Fruit fly (Drosophila melanogaster): ENCODE measurements around the gene CG34250.

CG34250 gene

DNA sequence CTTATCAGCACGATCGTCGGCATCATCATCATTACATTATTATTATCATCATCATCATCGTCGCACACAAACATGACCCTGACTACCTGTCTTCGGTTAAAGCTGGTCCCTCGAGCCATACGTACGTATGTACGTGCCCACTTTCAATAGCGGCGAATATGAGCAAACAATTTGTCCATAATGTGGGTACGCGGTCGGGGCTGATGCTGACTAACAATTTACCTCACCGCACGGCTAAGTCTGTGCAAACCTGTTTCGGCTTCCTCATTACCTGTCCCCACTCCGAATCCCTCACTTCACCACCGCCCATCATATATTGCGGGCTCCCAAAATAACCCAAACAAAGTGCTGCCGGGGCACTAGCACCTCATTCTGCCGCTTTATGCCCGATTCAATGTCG is 45.6 kb upstream of the CG34250 start (continued):
- TF ChIP-seq CG15601 (tag; optimal IDR thresholded peaks at IDR 0.05) (no peak), slou (GFP tag; optimal IDR thresholded peaks at IDR 0.05) (no peak), maf-S (GFP tag; optimal IDR thresholded peaks at IDR 0.05) (no peak), Kr (GFP tag; optimal IDR thresholded peaks at IDR 0.05) (no peak), CG6813 (GFP tag; optimal IDR thresholded peaks at IDR 0.05) (no peak), gsb (GFP tag; IDR thresholded peaks at IDR 0.05) (no peak), CG14441 (GFP tag; IDR thresholded peaks at IDR 0.05) (no peak), Xbp1 (GFP tag; optimal IDR thresholded peaks at IDR 0.05) (no peak), HHEX (GFP tag; optimal IDR thresholded peaks at IDR 0.05) (no peak), H2.0 (GFP tag; IDR thresholded peaks at IDR 0.05) (no peak), CG4730 (GFP tag; IDR thresholded peaks at IDR 0.05) (no peak), chinmo (GFP tag; IDR thresholded peaks at IDR 0.05; ENCODE audit: partially characterized antibody) (peak; percentile 87; the same call in 3 of the 4 replicates), Mad (GFP tag; optimal IDR thresholded peaks at IDR 0.05) (no peak), MTF-1 (GFP tag; optimal IDR thresholded peaks at IDR 0.05; ENCODE audit: borderline replicate concordance) (no peak), CG33213 (GFP tag; optimal IDR thresholded peaks at IDR 0.05) (no peak), unc-4 (GFP tag; IDR thresholded peaks at IDR 0.05; ENCODE audit: partially characterized antibody) (no peak), ken (GFP tag; IDR thresholded peaks at IDR 0.05) (no peak), E2f1 (GFP tag; IDR thresholded peaks at IDR 0.05) (no peak), wdn (GFP tag; IDR thresholded peaks at IDR 0.05) (no peak), CG9215 (GFP tag; IDR thresholded peaks at IDR 0.05) (no peak), HmgD (GFP tag; optimal IDR thresholded peaks at IDR 0.05) (no peak), CG9817 (tag; optimal IDR thresholded peaks at IDR 0.05) (no peak), CG4424 (GFP tag; optimal IDR thresholded peaks at IDR 0.05) (no peak), BtbVII (GFP tag; optimal IDR thresholded peaks at IDR 0.05) (peak; percentile 8), B-H1 (GFP tag; IDR thresholded peaks at IDR 0.05) (no peak), Eip74EF (GFP tag; optimal IDR thresholded peaks at IDR 0.05) (peak in 1 of 2 experiments; percentile 43), CG8290 (GFP tag; optimal IDR thresholded peaks at IDR 0.05) (no peak), CG8290 (tag; optimal IDR thresholded peaks at IDR 0.05) (peak in 1 of 2 experiments; percentile 70), B-H2 (GFP tag; optimal IDR thresholded peaks at IDR 0.05) (no peak), crol (GFP tag; IDR thresholded peaks at IDR 0.05) (peak; percentile 81), Vsx1 (GFP tag; optimal IDR thresholded peaks at IDR 0.05) (no peak), Pdp1 (GFP tag; optimal IDR thresholded peaks at IDR 0.05) (peak in 1 of 2 experiments; percentile 4), Rx (GFP tag; IDR thresholded peaks at IDR 0.05) (no peak), fd96Cb (tag; optimal IDR thresholded peaks at IDR 0.05) (no peak), en (GFP tag; optimal IDR thresholded peaks at IDR 0.05) (no peak), kah (GFP tag; optimal IDR thresholded peaks at IDR 0.05) (no peak), Opbp (GFP tag; IDR thresholded peaks at IDR 0.05; ENCODE audit: partially characterized antibody) (no peak), CG1024 (GFP tag; IDR thresholded peaks at IDR 0.05) (no peak), CG1602 (GFP tag; optimal IDR thresholded peaks at IDR 0.05) (no peak), CG7372 (GFP tag; IDR thresholded peaks at IDR 0.05) (no peak), Doc2 (GFP tag; IDR thresholded peaks at IDR 0.05) (no peak), zen2 (GFP tag; IDR thresholded peaks at IDR 0.05; ENCODE audit: partially characterized antibody) (no peak), stc (GFP tag; IDR thresholded peaks at IDR 0.05) (no peak), CG6175 (GFP tag; IDR thresholded peaks at IDR 0.05) (no peak), scrt (GFP tag; optimal IDR thresholded peaks at IDR 0.05) (no peak), CG7963 (GFP tag; IDR thresholded peaks at IDR 0.05; ENCODE audit: partially characterized antibody) (no peak), sc (optimal IDR thresholded peaks at IDR 0.05) (no peak), sc (GFP tag; optimal IDR thresholded peaks at IDR 0.05) (no peak), CG16863 (GFP tag; optimal IDR thresholded peaks at IDR 0.05) (no peak), Antp (GFP tag; optimal IDR thresholded peaks at IDR 0.05) (no peak), CG34376 (GFP tag; optimal IDR thresholded peaks at IDR 0.05) (no peak), Drgx (GFP tag; IDR thresholded peaks at IDR 0.05) (no peak)
